Fruit fly (Drosophila melanogaster): Measurements from ENCODE around the gene Rbsn-5.
A peak's percentile ranks its signal among the peaks of the same experiment; 100 is the strongest.

dm6 chr2L:8202569-8202968 is 42.9 kb downstream of the Rbsn-5 start:
- TF ChIP-seq Hr96 (GFP tag; optimal IDR thresholded peaks at IDR 0.05) (no peak), kay (GFP tag; ENCODE audit: borderline replicate concordance) (no peak), toe (GFP tag; optimal IDR thresholded peaks at IDR 0.05) (no peak), ovo (GFP tag; optimal IDR thresholded peaks at IDR 0.05) (no peak), bab1 (GFP tag; optimal IDR thresholded peaks at IDR 0.05) (no peak), CG33017 (tag; optimal IDR thresholded peaks at IDR 0.05) (peak; percentile 20), Mnt (GFP tag; optimal IDR thresholded peaks at IDR 0.05) (no peak), Crg-1 (GFP tag; optimal IDR thresholded peaks at IDR 0.05) (no peak), CG14711 (tag; optimal IDR thresholded peaks at IDR 0.05) (no peak), CG12768 (GFP tag; optimal IDR thresholded peaks at IDR 0.05) (peak; percentile 91), tj (GFP tag; optimal IDR thresholded peaks at IDR 0.05) (no peak), CG11617 (GFP tag; optimal IDR thresholded peaks at IDR 0.05) (no peak), CG5204 (GFP tag; optimal IDR thresholded peaks at IDR 0.05) (no peak)
